Fruit fly (Drosophila melanogaster) whole organism, embryonic: ENCODE data around the gene Oatp30B.

ENCODE experiments used
- NK7.1 ChIP-seq: fragments of 200-800 bp; sonication (Bioruptor generic); optimal IDR thresholded peaks from 3 replicates; lab custom pipeline; 2016; ENCODE audit warnings: missing biosample characterization, missing genetic modification characterization
- insv ChIP-seq, 2 experiments: fragments of 200-800 bp; sonication (Bioruptor generic); optimal IDR thresholded peaks; 3 replicates each; lab custom pipeline; 2016 to 2018; ENCODE audit warnings: missing biosample characterization in 2 of 2, missing genetic modification characterization in 2 of 2
- psq ChIP-seq: fragments of 200-800 bp; sonication (Bioruptor generic); optimal IDR thresholded peaks from 2 replicates; lab custom pipeline; 2017; ENCODE audit warnings: missing biosample characterization, missing genetic modification characterization

DNA sequence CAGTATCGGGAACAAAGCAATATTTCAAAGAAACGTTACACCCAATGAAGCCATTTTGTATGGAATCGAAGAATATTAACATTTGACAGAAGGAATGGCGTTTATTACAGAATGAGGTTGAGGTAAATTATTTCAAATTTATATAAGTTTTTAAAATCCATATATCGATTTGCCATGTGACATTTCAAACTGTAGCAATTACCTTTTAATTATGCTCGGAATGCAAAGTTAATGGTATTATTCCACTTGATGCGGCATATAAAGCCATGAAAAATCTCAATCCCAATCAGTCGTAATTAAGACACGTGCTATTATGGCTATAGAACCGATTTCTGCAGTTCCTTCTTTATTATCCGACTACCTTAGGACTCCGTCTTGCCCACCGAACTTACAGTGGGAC is 7.2 kb downstream of the Oatp30B start, which contains the start of gene CG31883:
- TF ChIP-seq psq: no peak
- no peak for TF ChIP-seq NK7.1 (GFP tag; lab: Kevin White, UChicago)
- TF ChIP-seq insv (GFP tag; optimal IDR thresholded peaks at IDR 0.05; lab: Kevin White, UChicago): no peak
